Worm (Caenorhabditis elegans) whole organism, dauer: ENCODE data around the gene D1054.5.

Experiments used
- unc-62 ChIP-seq: sonication (generic microtip); optimal IDR thresholded peaks from 2 replicates; lab custom pipeline; 2017; ENCODE audit warnings: missing biosample characterization, missing genetic modification reagents, missing genetic modification characterization

Gene D1054.5

DNA sequence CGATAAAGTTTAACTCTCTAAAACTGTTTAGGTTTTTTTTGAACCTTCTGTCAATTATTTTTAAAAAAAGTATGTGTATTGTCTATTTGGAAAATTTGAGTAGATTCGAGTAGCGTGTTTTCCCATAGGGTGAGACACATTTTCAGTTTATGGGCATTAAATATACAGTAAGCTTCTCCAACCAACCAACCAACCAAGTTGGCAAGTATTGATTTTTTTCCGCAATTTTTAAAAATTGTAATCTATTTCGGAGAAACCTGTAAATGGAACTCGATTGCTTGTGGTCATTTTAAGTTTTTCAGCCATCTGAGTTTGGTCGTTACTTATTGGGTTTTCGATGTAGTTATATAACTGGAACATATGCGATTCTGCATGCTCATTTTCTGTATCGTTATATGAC is 31.3 kb downstream of the D1054.5 start, which contains the start of gene srj-21:
Gene srj-21 (plus strand): TSS at position 301 of the 400 bp plus-strand sequence.
- TF ChIP-seq unc-62, result no peak

DNA sequence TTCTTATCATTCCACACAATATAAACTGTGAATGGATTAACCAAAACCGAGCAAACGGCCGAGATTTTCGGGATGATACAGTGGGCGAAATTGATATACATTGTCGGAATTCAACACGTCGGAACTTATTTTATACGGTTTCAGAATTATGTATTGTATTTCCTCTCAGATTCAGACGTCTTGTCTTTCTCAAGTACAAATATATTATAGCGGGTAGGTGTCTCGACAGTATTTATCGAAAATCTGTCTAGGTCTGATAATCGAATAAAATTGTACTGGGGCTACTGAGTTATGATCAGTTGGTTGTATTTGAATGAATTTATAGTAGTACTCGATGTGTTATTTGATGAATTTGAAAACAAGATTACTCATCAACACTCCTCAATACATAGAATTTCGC is 32.7 kb downstream of the D1054.5 start, which contains the start of gene srj-22:
Gene srj-22 (minus strand): TSS at position 101 of the 400 bp plus-strand sequence.
- no peak for TF ChIP-seq unc-62

DNA sequence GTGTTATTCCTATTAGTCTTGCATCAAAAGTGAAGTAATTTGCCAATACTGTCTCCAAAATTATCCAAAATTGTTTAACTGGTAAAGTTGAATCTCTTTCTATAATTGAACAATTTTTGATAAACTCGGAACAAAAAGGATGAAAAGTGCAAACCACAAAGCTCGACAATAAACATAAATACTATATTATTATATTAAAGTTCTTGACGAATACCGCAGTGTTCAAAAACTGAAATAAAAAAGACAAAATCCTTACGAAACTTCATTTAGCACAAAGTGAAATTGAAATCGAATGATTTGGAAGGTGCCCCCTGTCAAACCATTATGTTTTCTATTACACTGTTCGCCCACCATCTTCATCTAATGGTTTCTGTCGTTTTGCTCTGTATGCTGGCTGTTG is 35.0 kb downstream of the D1054.5 start, which contains the start of gene ZC302.3:
Gene ZC302.3 (minus strand): TSS at position 101 of the 400 bp plus-strand sequence.
- no peak for TF ChIP-seq unc-62

- no peak for TF ChIP-seq unc-62
Observed at ce11 chrV:10736756-10737155, 39.6 kb downstream of the D1054.5 start, which contains the start of the genes mre-11 and wdr-5.3. TSS of gene mre-11 (minus strand) at chrV:10736868. TSS of gene wdr-5.3 (plus strand) at chrV:10737116.

DNA sequence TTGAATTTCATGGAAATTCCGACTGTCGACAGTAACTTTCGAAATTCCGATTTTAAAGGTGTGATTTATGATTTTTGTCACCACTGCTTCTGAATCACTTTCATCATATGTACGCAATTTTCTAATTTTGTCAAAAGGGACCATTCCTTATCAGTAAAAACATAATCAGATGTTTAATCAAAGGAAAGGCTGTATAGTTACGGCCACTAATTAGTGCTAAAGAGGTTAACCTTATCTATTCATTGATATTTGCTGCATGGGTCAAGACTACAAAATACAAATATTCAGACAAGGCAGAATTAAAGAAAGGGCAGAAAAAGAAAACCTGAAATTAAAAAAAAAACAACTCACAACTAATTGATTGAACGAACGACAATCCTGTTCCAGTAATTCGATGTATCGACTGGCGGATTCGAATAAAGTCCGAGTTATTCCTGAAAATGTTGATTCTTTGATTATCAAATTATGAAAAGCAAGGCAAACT is 44.3 kb downstream of the D1054.5 start, which contains the start of gene T28B11.1:
Gene T28B11.1 (minus strand): TSS at position 434 of the 484 bp plus-strand sequence.
- no peak for TF ChIP-seq unc-62

- TF ChIP-seq unc-62, result no peak
Observed at ce11 chrV:10730824-10731416, 45.5 kb downstream of the D1054.5 start.

- no peak for TF ChIP-seq unc-62
Observed at ce11 chrV:10729456-10729904, 46.9 kb downstream of the D1054.5 start.

DNA sequence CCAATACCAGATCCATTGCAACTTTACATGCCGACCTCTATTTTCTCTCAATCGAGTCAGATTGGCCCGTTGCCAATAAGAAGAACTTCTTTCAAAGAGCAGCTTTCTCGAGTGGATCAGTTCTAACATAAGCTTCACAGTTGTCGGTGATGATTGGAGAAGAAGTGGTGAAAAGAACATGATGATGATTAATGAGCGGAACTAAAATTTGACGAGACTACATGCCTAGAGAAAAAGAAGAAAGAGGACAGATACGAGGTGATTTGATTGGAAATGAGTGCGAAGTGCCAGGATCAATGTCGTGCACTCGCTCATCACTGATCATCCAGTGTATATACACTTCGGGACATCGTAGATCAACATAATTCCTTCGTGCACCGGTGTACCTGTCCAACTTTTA is 48.7 kb downstream of the D1054.5 start:
- TF ChIP-seq unc-62, result no peak

DNA sequence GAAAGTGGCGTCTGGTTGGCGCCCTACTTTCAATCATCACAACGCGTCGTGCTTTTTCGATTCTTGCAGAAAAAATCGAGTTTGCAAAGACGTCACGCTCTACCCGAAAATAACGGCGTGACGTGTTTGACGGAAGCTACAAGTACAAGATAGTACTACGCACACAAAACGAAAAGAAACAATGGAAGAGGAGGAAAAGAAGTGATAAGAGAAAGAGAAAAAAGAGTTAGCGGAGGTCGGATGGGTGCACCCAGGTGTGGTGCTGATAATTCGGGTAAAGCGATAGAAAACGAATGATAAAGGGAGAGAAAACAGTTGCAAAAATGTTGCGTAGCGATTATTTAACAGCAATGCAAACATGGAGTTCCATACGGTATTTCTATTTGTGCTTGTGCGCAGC is 49.7 kb downstream of the D1054.5 start:
- TF ChIP-seq unc-62, result no peak

DNA sequence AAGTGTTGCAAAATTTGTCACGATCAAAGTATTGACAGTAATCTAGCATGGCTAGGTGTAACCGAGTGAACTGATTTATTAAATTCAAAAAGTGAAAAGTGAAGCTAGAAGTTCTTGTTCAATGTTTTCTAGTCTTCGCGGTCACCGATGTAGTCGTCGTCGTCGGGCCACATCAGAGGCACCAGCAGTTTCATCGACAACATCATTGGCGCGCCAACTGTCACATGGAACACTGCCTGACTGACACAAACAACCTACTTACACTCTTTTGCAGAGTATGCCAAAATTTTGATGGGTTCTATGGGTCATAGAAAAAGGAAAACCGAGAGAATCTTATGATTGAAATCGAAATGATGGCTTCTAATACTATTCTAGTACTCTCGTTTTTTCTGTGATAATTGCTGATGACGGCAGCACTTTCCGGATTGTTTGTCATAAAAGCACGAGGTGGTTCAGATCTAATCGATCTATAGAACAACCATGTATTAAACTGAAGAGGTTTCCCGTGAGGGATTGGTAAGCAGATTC is 50.9 kb downstream of the D1054.5 start:
- no peak for TF ChIP-seq unc-62

ce11 chrV:10724472-10724871 is 51.9 kb downstream of the D1054.5 start:
- TF ChIP-seq unc-62, result no peak

DNA sequence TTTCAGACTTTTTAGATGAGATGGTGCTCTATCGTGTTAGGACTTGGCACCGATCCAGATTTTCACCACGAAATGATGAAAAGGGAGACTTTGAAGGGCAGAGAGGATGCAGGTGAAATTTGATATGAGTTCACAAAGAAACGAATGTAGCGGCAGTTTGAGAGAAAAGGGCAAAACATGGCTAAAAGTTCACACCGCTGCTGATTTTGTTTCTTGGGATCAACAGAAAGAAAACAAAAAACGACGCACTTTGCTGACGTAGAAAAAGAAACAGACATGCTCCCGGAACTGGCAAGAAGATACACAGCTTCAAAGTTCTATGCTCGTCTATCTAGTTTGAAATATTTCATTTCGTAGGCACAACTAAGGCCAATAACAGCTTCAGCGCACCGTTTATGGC is 52.8 kb downstream of the D1054.5 start:
- no peak for TF ChIP-seq unc-62

- no peak for TF ChIP-seq unc-62
Observed at ce11 chrV:10723181-10723580, 53.2 kb downstream of the D1054.5 start.
